Worm (Caenorhabditis elegans): ENCODE results near the gene slc-36.3.

The slc-36.3 gene

ce11 chrV:20580511-20581040 is 36.6 kb upstream of the slc-36.3 start, which contains the start of gene F26F2.7 (continued):
- TF ChIP-seq nhr-80 (tag; optimal IDR thresholded peaks at IDR 0.05): peak; percentile 80
- no peak for TF ChIP-seq ceh-100 (GFP tag; IDR thresholded peaks at IDR 0.05)
- peak; percentile 95 for TF ChIP-seq F33H1.4 (GFP tag; IDR thresholded peaks at IDR 0.05)
- TF ChIP-seq K11D2.4 (GFP tag; IDR thresholded peaks at IDR 0.05): peak; percentile 79
- peak; percentile 63; the same call in 1 of the 2 replicates for TF ChIP-seq Y67H2A.10 (GFP tag; conservative IDR thresholded peaks at IDR 0.05)

ce11 chrV:20579534-20579933 is 35.5 kb upstream of the slc-36.3 start, which contains the start of gene F26F2.8:
F26F2.8 (plus strand) TSS chrV:20579546.
- TF ChIP-seq lir-1 (GFP tag; conservative IDR thresholded peaks at IDR 0.05): no peak
- no peak for TF ChIP-seq hmg-1.2 (GFP tag; IDR thresholded peaks at IDR 0.05)
- no peak for TF ChIP-seq madf-10 (tag; optimal IDR thresholded peaks at IDR 0.05)
- TF ChIP-seq D2030.7 (GFP tag; IDR thresholded peaks at IDR 0.05): no peak
- no peak for TF ChIP-seq T07F8.4 (tag; optimal IDR thresholded peaks at IDR 0.05)

DNA sequence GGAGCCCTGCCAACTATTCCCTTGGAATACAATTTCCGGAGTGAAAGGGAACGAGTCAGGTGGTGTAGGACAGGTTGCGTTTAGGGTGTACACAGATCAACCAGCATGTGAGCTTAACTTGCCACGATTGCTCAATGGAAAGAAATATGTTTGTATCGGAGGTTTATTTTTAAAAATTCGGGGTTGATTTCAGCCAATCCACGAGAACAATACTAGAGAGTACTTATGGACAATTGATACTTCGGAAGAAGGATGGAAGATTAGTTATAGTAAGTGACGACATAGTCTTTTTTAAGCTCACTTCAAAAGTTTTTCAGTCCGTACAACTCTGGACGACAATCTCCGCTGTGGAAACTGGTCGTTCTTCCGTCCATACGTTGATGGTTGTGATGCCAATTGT is 30.9 kb upstream of the slc-36.3 start:
- TF ChIP-seq attf-5 (GFP tag; optimal IDR thresholded peaks at IDR 0.05) (no peak), F57A8.1 (GFP tag; optimal IDR thresholded peaks at IDR 0.05) (no peak), ceh-40 (GFP tag; IDR thresholded peaks at IDR 0.05) (no peak), hlh-26 (GFP tag; conservative IDR thresholded peaks at IDR 0.05) (no peak), sea-2 (GFP tag; IDR thresholded peaks at IDR 0.05) (no peak), Y53G8AR.9 (GFP tag; conservative IDR thresholded peaks at IDR 0.05) (no peak), ceh-100 (GFP tag; IDR thresholded peaks at IDR 0.05) (no peak), mel-28 (tag; optimal IDR thresholded peaks at IDR 0.05; ENCODE audit: borderline replicate concordance) (no peak)

DNA sequence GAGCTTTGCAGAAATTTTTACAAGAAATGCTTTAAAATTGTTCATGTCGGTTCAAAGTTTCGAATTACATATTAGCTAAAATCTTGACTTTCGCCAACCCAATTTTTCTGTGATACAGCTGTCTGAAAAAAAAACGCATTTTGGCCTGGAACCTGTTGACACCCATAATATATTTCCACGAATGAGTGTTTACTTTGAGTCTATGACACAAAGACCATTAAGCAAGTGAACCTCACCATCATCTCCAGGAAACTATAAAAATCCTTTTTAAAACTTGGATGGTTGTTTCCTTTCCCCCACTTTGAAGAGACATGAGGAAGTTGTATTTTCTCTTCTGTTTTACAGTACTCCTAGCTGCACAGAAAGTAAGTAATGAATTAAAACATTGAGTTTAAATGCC is 30.3 kb upstream of the slc-36.3 start, which contains the start of gene clec-263:
TSS of gene clec-263 (plus strand) at position 301 of the 400 bp plus-strand sequence.
- TF ChIP-seq Y95B8A.8 (GFP tag; IDR thresholded peaks at IDR 0.05): no peak
- TF ChIP-seq F33H1.4 (GFP tag; IDR thresholded peaks at IDR 0.05): no peak
- no peak for TF ChIP-seq chd-7 (tag; optimal IDR thresholded peaks at IDR 0.05)
- no peak for TF ChIP-seq fkh-3 (tag; optimal IDR thresholded peaks at IDR 0.05)
- TF ChIP-seq T26A5.8 (tag; optimal IDR thresholded peaks at IDR 0.05): no peak
- TF ChIP-seq Y67H2A.10 (GFP tag; conservative IDR thresholded peaks at IDR 0.05): no peak
- TF ChIP-seq unc-130 (GFP tag; optimal IDR thresholded peaks at IDR 0.05): no peak
- TF ChIP-seq egl-18 (GFP tag; IDR thresholded peaks at IDR 0.05): no peak
- no peak for TF ChIP-seq madf-10 (tag; optimal IDR thresholded peaks at IDR 0.05)
- TF ChIP-seq nhr-27 (tag; optimal IDR thresholded peaks at IDR 0.05): no peak
- no peak for TF ChIP-seq efl-1 (GFP tag; optimal IDR thresholded peaks at IDR 0.05)
- no peak for TF ChIP-seq nfya-2 (GFP tag; IDR thresholded peaks at IDR 0.05)
- no peak for TF ChIP-seq snpc-4 (GFP tag; optimal IDR thresholded peaks at IDR 0.05)
- TF ChIP-seq snpc-4 (tag; optimal IDR thresholded peaks at IDR 0.05): no peak
- no peak for TF ChIP-seq hlh-12 (tag; optimal IDR thresholded peaks at IDR 0.05)
- no peak for TF ChIP-seq F23B12.7 (tag; optimal IDR thresholded peaks at IDR 0.05; ENCODE audit: insufficient read depth)

DNA sequence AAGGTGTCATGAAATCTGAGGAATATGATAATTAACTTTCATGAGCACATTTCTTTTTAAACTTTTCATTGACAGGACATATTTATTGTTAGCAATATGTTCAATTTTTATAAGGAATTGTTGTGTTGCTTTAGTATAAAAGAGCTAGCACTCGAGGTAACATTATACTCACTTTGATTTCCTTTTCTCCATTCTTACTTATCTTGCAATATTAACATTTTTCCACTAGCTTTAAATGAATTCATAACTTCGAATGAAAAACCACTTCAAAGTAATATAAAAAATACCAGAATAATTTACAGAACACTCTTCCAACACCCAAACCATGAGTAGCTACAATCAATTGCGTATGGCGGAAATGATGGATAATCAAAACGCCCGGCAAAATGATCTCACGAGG is 29.4 kb upstream of the slc-36.3 start, which contains the start of gene F26F2.5:
TSS of gene F26F2.5 (plus strand) at position 301 of the 400 bp plus-strand sequence.
- TF ChIP-seq attf-5 (GFP tag; optimal IDR thresholded peaks at IDR 0.05) (no peak), D2030.7 (GFP tag; IDR thresholded peaks at IDR 0.05) (no peak), Y56A3A.18 (GFP tag; IDR thresholded peaks at IDR 0.05) (no peak), dox-1 (GFP tag; IDR thresholded peaks at IDR 0.05) (no peak), lin-35 (GFP tag; optimal IDR thresholded peaks at IDR 0.05) (no peak), lir-1 (GFP tag; conservative IDR thresholded peaks at IDR 0.05) (no peak), xnd-1 (tag; optimal IDR thresholded peaks at IDR 0.05) (no peak), T07F8.4 (tag; optimal IDR thresholded peaks at IDR 0.05) (no peak)

Measured in whole organism, young adult.